Fruit fly (Drosophila melanogaster): ENCODE data around the gene CG14247.
A peak's percentile ranks its signal among the peaks of the same experiment; 100 is the strongest.

The CG14247 gene

dm6 chr3R:26714109-26714576 is 23.3 kb upstream of the CG14247 start, which contains the start of gene amon:
Gene amon, minus strand, starts transcription at chr3R:26714159.
- TF ChIP-seq odd (GFP tag; optimal IDR thresholded peaks at IDR 0.05) (peak; percentile 96), TFAM (GFP tag; optimal IDR thresholded peaks at IDR 0.05) (peak; percentile 69), Ravus (GFP tag; IDR thresholded peaks at IDR 0.05) (peak; percentile 97), Atf-2 (GFP tag; optimal IDR thresholded peaks at IDR 0.05) (peak; percentile 96), CG1647 (GFP tag; optimal IDR thresholded peaks at IDR 0.05) (peak; percentile 98), Aef1 (GFP tag; IDR thresholded peaks at IDR 0.05) (peak; percentile 99), CG1792 (GFP tag; optimal IDR thresholded peaks at IDR 0.05) (peak; percentile 98), Asciz (GFP tag; optimal IDR thresholded peaks at IDR 0.05) (peak; percentile 93), repo (GFP tag; optimal IDR thresholded peaks at IDR 0.05) (peak; percentile 98), CG4328 (GFP tag; optimal IDR thresholded peaks at IDR 0.05) (peak; percentile 96), Blimp-1 (GFP tag; optimal IDR thresholded peaks at IDR 0.05) (peak; percentile 94), ato (GFP tag; IDR thresholded peaks at IDR 0.05; ENCODE audit: partially characterized antibody) (no peak), pita (GFP tag; optimal IDR thresholded peaks at IDR 0.05) (no peak), fd96Cb (tag; optimal IDR thresholded peaks at IDR 0.05) (peak; percentile 96), CG15601 (tag; optimal IDR thresholded peaks at IDR 0.05) (peak; percentile 88), prd (optimal IDR thresholded peaks at IDR 0.05) (no peak), prd (GFP tag; IDR thresholded peaks at IDR 0.05) (peak; percentile 99), CG4707 (GFP tag; optimal IDR thresholded peaks at IDR 0.05) (peak; percentile 83), CTCF (GFP tag; optimal IDR thresholded peaks at IDR 0.05) (peak; percentile 70), CG10274 (GFP tag; optimal IDR thresholded peaks at IDR 0.05) (peak; percentile 94), CG33557 (GFP tag; optimal IDR thresholded peaks at IDR 0.05) (no peak), CG14860 (GFP tag; IDR thresholded peaks at IDR 0.05; ENCODE audit: partially characterized antibody) (no peak), gem (tag; optimal IDR thresholded peaks at IDR 0.05) (peak; percentile 98), CG16863 (GFP tag; optimal IDR thresholded peaks at IDR 0.05) (peak; percentile 98), Dll (GFP tag; IDR thresholded peaks at IDR 0.05; ENCODE audit: partially characterized antibody) (no peak), row (GFP tag; IDR thresholded peaks at IDR 0.05) (peak; percentile 99), Camta (GFP tag; optimal IDR thresholded peaks at IDR 0.05) (peak; percentile 96), klu (GFP tag; IDR thresholded peaks at IDR 0.05) (peak; percentile 97), Hand (GFP tag; optimal IDR thresholded peaks at IDR 0.05) (peak; percentile 100), CG10147 (GFP tag; optimal IDR thresholded peaks at IDR 0.05) (peak; percentile 99), nom (GFP tag; optimal IDR thresholded peaks at IDR 0.05) (peak; percentile 92), hkb (optimal IDR thresholded peaks at IDR 0.05) (no peak), hkb (GFP tag; IDR thresholded peaks at IDR 0.05) (peak; percentile 99), ac (GFP tag; optimal IDR thresholded peaks at IDR 0.05) (peak; percentile 60), seq (GFP tag; IDR thresholded peaks at IDR 0.05) (peak; percentile 99), oc (tag; optimal IDR thresholded peaks at IDR 0.05) (peak; percentile 95), Optix (GFP tag; IDR thresholded peaks at IDR 0.05) (peak; percentile 98), CG13123 (GFP tag; optimal IDR thresholded peaks at IDR 0.05) (no peak), ranshi (GFP tag; IDR thresholded peaks at IDR 0.05) (peak; percentile 99), da (GFP tag; optimal IDR thresholded peaks at IDR 0.05) (peak; percentile 97), CG8359 (GFP tag; optimal IDR thresholded peaks at IDR 0.05; ENCODE audit: borderline replicate concordance) (peak; percentile 81), usp (GFP tag; optimal IDR thresholded peaks at IDR 0.05) (no peak), al (GFP tag; IDR thresholded peaks at IDR 0.05) (peak; percentile 98), CG43689 (GFP tag; IDR thresholded peaks at IDR 0.05) (peak; percentile 97), corto (GFP tag; optimal IDR thresholded peaks at IDR 0.05) (peak; percentile 61), CG18619 (GFP tag; optimal IDR thresholded peaks at IDR 0.05) (peak; percentile 99), tna (GFP tag; IDR thresholded peaks at IDR 0.05; ENCODE audit: partially characterized antibody) (no peak), Dip3 (GFP tag; optimal IDR thresholded peaks at IDR 0.05) (peak; percentile 98), sc (optimal IDR thresholded peaks at IDR 0.05) (no peak), sc (GFP tag; optimal IDR thresholded peaks at IDR 0.05) (peak; percentile 89), grn (GFP tag; optimal IDR thresholded peaks at IDR 0.05) (peak; percentile 89), vfl (GFP tag; optimal IDR thresholded peaks at IDR 0.05) (peak; percentile 99)

All from whole organism, embryonic.